Fruit fly (Drosophila melanogaster): ENCODE measurements around the gene CG12402.

Gene CG12402

dm6 chr3R:14095428-14095827 is 12.7 kb downstream of the CG12402 start:
- TF ChIP-seq HLH3B (GFP tag; IDR thresholded peaks at IDR 0.05) (peak; percentile 70), CG17612 (GFP tag; IDR thresholded peaks at IDR 0.05) (no peak), mam (GFP tag; optimal IDR thresholded peaks at IDR 0.05) (peak; percentile 19), CrebB (tag; optimal IDR thresholded peaks at IDR 0.05) (no peak), onecut (GFP tag; IDR thresholded peaks at IDR 0.05) (no peak), Ada2b (GFP tag; IDR thresholded peaks at IDR 0.05) (peak; percentile 72), CTCF (GFP tag; optimal IDR thresholded peaks at IDR 0.05) (peak; percentile 17), CG10366 (GFP tag; IDR thresholded peaks at IDR 0.05) (peak; percentile 39; the same call in 1 of the 2 replicates), ab (GFP tag; optimal IDR thresholded peaks at IDR 0.05) (no peak), so (GFP tag; IDR thresholded peaks at IDR 0.05) (peak; percentile 68; the same call in 1 of the 3 replicates), CG13123 (GFP tag; optimal IDR thresholded peaks at IDR 0.05) (no peak), CG12155 (GFP tag; optimal IDR thresholded peaks at IDR 0.05) (no peak), Rx (GFP tag; IDR thresholded peaks at IDR 0.05) (no peak), HHEX (GFP tag; optimal IDR thresholded peaks at IDR 0.05) (peak; percentile 22), dmrt99B (tag; optimal IDR thresholded peaks at IDR 0.05) (peak; percentile 78), CG42726 (GFP tag; IDR thresholded peaks at IDR 0.05; ENCODE audit: partially characterized antibody) (no peak), Trl (optimal IDR thresholded peaks at IDR 0.05) (no peak), Trl (GFP tag; optimal IDR thresholded peaks at IDR 0.05) (no peak), dpn (GFP tag; optimal IDR thresholded peaks at IDR 0.05) (peak in 1 of 2 experiments; percentile 34), CG14014 (GFP tag; IDR thresholded peaks at IDR 0.05) (peak; percentile 55), CG3838 (GFP tag; optimal IDR thresholded peaks at IDR 0.05) (no peak), pita (GFP tag; optimal IDR thresholded peaks at IDR 0.05) (no peak), CG32767 (GFP tag; IDR thresholded peaks at IDR 0.05) (no peak), Hey (tag; optimal IDR thresholded peaks at IDR 0.05) (no peak), NK7.1 (GFP tag; optimal IDR thresholded peaks at IDR 0.05) (no peak), ken (GFP tag; IDR thresholded peaks at IDR 0.05) (no peak), CG13894 (tag; optimal IDR thresholded peaks at IDR 0.05) (no peak), CG8281 (tag; optimal IDR thresholded peaks at IDR 0.05) (peak; percentile 12), ap (GFP tag; IDR thresholded peaks at IDR 0.05) (no peak), CG16863 (GFP tag; optimal IDR thresholded peaks at IDR 0.05) (no peak), Dll (GFP tag; IDR thresholded peaks at IDR 0.05; ENCODE audit: partially characterized antibody) (no peak), ara (GFP tag; IDR thresholded peaks at IDR 0.05) (peak; percentile 53; the same call in 1 of the 2 replicates), Abd-B (GFP tag; optimal IDR thresholded peaks at IDR 0.05) (peak; percentile 32), CG17361 (GFP tag; IDR thresholded peaks at IDR 0.05) (0 out of 3 replicates have a peak, but pooled peaks have one; percentile 32), CG18476 (GFP tag; optimal IDR thresholded peaks at IDR 0.05) (peak; percentile 41), slp2 (GFP tag; optimal IDR thresholded peaks at IDR 0.05) (no peak), Elba2 (GFP tag; optimal IDR thresholded peaks at IDR 0.05) (no peak), CG7745 (tag; optimal IDR thresholded peaks at IDR 0.05) (no peak), Doc3 (GFP tag; IDR thresholded peaks at IDR 0.05; ENCODE audit: partially characterized antibody) (no peak), PHDP (tag; optimal IDR thresholded peaks at IDR 0.05) (peak; percentile 56), amos (GFP tag; IDR thresholded peaks at IDR 0.05; ENCODE audit: partially characterized antibody) (no peak), CG34376 (GFP tag; optimal IDR thresholded peaks at IDR 0.05) (no peak), vvl (GFP tag; IDR thresholded peaks at IDR 0.05) (0 out of 2 replicates have a peak, but pooled peaks have one; percentile 28), Xbp1 (GFP tag; optimal IDR thresholded peaks at IDR 0.05) (peak; percentile 30), Hr3 (GFP tag; optimal IDR thresholded peaks at IDR 0.05) (no peak), fu2 (GFP tag; optimal IDR thresholded peaks at IDR 0.05) (no peak), crp (GFP tag; optimal IDR thresholded peaks at IDR 0.05) (no peak), CG14667 (GFP tag; IDR thresholded peaks at IDR 0.05) (no peak), CG15011 (GFP tag; optimal IDR thresholded peaks at IDR 0.05) (no peak), CG3847 (GFP tag; IDR thresholded peaks at IDR 0.05) (peak; percentile 26; the same call in 1 of the 2 replicates), dati (GFP tag; IDR thresholded peaks at IDR 0.05) (no peak), ind (GFP tag; optimal IDR thresholded peaks at IDR 0.05) (peak; percentile 33)
